Worm (Caenorhabditis elegans) whole organism, young adult: ENCODE measurements around the gene T24C2.5.

Experiments used
- ama-1 ChIP-seq, 3 experiments: fragments of 150-350 bp in 1 of 3; sonication (generic microtip) in 2 of 3; optimal IDR thresholded peaks; 2 replicates each; lab custom pipeline; 2014 to 2018; ENCODE audit warnings: missing biosample characterization in 2 of 3, missing genetic modification characterization in 2 of 3, missing genetic modification reagents in 2 of 3
- aptf-3 ChIP-seq: fragments of 200-800 bp; sonication (Bioruptor generic); IDR thresholded peaks from 2 replicates; pipeline ENCODE4 v1.3.6; 2022; ENCODE audit warnings: missing genetic modification characterization, missing compliant biosample characterization
- cebp-2 ChIP-seq: fragments of 200-800 bp; sonication (Bioruptor generic); IDR thresholded peaks from 2 replicates; pipeline ENCODE4 v1.3.6; 2022; ENCODE audit warnings: missing genetic modification characterization, missing compliant biosample characterization
- dpl-1 ChIP-seq: fragments of 150-350 bp; optimal IDR thresholded peaks from 2 replicates; lab custom pipeline; 2014; ENCODE audit warnings: missing biosample characterization, missing genetic modification reagents, missing genetic modification characterization
- hlh-12 ChIP-seq: sonication (generic microtip); optimal IDR thresholded peaks from 2 replicates; lab custom pipeline; 2016; ENCODE audit warnings: missing genetic modification characterization, missing compliant biosample characterization
- hrde-1 ChIP-seq: sonication (generic microtip); optimal IDR thresholded peaks from 2 replicates; lab custom pipeline; 2016; ENCODE audit warnings: missing genetic modification characterization, mild to moderate bottlenecking, missing compliant biosample characterization, moderate library complexity, missing genotype, missing genetic modification reagents, borderline replicate concordance
- mel-28 ChIP-seq: sonication (generic microtip); optimal IDR thresholded peaks from 2 replicates; lab custom pipeline; 2016; ENCODE audit warnings: borderline replicate concordance, mild to moderate bottlenecking, missing genetic modification characterization, missing compliant biosample characterization
- nhr-179 ChIP-seq: sonication (generic microtip); optimal IDR thresholded peaks from 2 replicates; lab custom pipeline; 2016; ENCODE audit warnings: mild to moderate bottlenecking, missing genetic modification characterization, missing compliant biosample characterization
- rec-8 ChIP-seq, 2 experiments: sonication (generic microtip); optimal IDR thresholded peaks; 2 replicates each; lab custom pipeline; 2016; ENCODE audit warnings: mild to moderate bottlenecking in 2 of 2, missing genetic modification characterization in 2 of 2, missing genetic modification reagents in 2 of 2, missing genotype in 2 of 2, missing biosample characterization in 1 of 2, missing compliant biosample characterization in 1 of 2, moderate library complexity in 1 of 2
- unc-130 ChIP-seq: sonication (generic microtip); optimal IDR thresholded peaks from 2 replicates; lab custom pipeline; 2016; ENCODE audit warnings: missing genetic modification reagents, missing genetic modification characterization, missing compliant biosample characterization
- unc-62 ChIP-seq: fragments of 150-350 bp; optimal IDR thresholded peaks from 2 replicates; lab custom pipeline; 2014; ENCODE audit warnings: missing biosample characterization, missing genetic modification reagents, missing genetic modification characterization
- ztf-26 ChIP-seq: sonication (generic microtip); optimal IDR thresholded peaks from 2 replicates; lab custom pipeline; 2017; ENCODE audit warnings: missing genetic modification characterization, missing compliant biosample characterization

DNA sequence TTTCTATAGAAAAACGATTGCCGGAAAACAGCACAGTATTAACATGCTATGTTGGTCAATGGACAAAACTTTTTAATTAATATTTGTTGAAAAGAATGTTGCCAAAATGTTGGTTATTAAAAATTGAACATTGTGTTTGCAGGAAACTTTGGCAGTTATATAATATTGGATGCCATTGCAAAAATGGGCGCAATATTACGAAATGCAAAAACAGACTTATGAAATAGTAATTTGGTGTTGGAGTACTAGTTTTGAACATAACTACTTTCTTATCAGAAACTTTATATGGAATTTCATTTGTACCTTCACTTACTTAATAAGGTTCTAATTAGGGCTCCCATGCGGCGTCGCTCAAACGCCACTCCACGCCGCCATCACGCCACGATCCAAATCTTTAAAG is 23.9 kb upstream of the T24C2.5 start:
- TF ChIP-seq hrde-1 (tag; lab: Kevin White, UChicago), result no peak
- no peak for TF ChIP-seq unc-130
- no peak for TF ChIP-seq mel-28 (tag; lab: Kevin White, UChicago)
- no peak for TF ChIP-seq hlh-12 (tag; lab: Kevin White, UChicago)
- TF ChIP-seq rec-8 (tag; optimal IDR thresholded peaks at IDR 0.05; lab: Kevin White, UChicago), result no peak
- no peak for TF ChIP-seq nhr-179 (tag; lab: Kevin White, UChicago)
- TF ChIP-seq unc-62, result no peak
- no peak for TF ChIP-seq cebp-2 (GFP tag; lab: Robert Waterston, UW)
- TF ChIP-seq dpl-1 (GFP tag; lab: Kevin White, UChicago), result no peak
- no peak for TF ChIP-seq ama-1 (optimal IDR thresholded peaks at IDR 0.05; lab: Kevin White, UChicago)
- TF ChIP-seq ama-1 (GFP tag; optimal IDR thresholded peaks at IDR 0.05; lab: Kevin White, UChicago), result no peak
- no peak for TF ChIP-seq ztf-26 (tag; lab: Kevin White, UChicago)
- no peak for TF ChIP-seq aptf-3
